Fruit fly (Drosophila melanogaster) whole organism, prepupa: ENCODE measurements around the gene Argp.

Source experiments
- CG10631 ChIP-seq: fragments of 200-800 bp; sonication (Bioruptor generic); optimal IDR thresholded peaks from 2 replicates; lab custom pipeline; 2016; ENCODE audit warnings: missing biosample characterization, missing genetic modification characterization
- CG10669 ChIP-seq: fragments of 200-800 bp; sonication (Bioruptor generic); optimal IDR thresholded peaks from 3 replicates; lab custom pipeline; 2018; ENCODE audit warnings: missing biosample characterization, mild to moderate bottlenecking, missing genetic modification characterization, moderate library complexity
- CG11294 ChIP-seq: fragments of 200-800 bp; sonication (Bioruptor generic); IDR thresholded peaks from 2 replicates; pipeline ENCODE4 v1.3.6; 2022; ENCODE audit warnings: missing biosample characterization, missing genetic modification characterization
- CG15336 ChIP-seq: fragments of 200-800 bp; sonication (Bioruptor generic); IDR thresholded peaks from 2 replicates; pipeline ENCODE4 v1.3.6; 2022; ENCODE audit warnings: missing biosample characterization, missing genetic modification characterization
- CG1621 ChIP-seq: fragments of 200-800 bp; sonication (Bioruptor generic); optimal IDR thresholded peaks from 3 replicates; lab custom pipeline; 2018; ENCODE audit warnings: missing biosample characterization, mild to moderate bottlenecking, missing genetic modification characterization
- CG16779 ChIP-seq: fragments of 200-800 bp; sonication (Bioruptor generic); optimal IDR thresholded peaks from 3 replicates; lab custom pipeline; 2017; ENCODE audit warnings: missing biosample characterization, mild to moderate bottlenecking, missing genetic modification characterization
- CG3032 ChIP-seq: fragments of 200-800 bp; optimal IDR thresholded peaks from 2 replicates; lab custom pipeline; 2019; ENCODE audit warnings: missing biosample characterization, mild to moderate bottlenecking, missing genetic modification characterization, moderate library complexity
- CG31627 ChIP-seq: fragments of 200-800 bp; sonication (Bioruptor generic); optimal IDR thresholded peaks from 3 replicates; lab custom pipeline; 2016; ENCODE audit warnings: missing biosample characterization, missing genetic modification characterization
- CG32006 ChIP-seq: fragments of 200-800 bp; sonication (Bioruptor generic); optimal IDR thresholded peaks from 3 replicates; lab custom pipeline; 2017; ENCODE audit warnings: missing biosample characterization, mild to moderate bottlenecking, missing genetic modification characterization
- CG34406 ChIP-seq: fragments of 200-800 bp; sonication (Bioruptor generic); optimal IDR thresholded peaks from 3 replicates; lab custom pipeline; 2016; ENCODE audit warnings: missing biosample characterization, missing genetic modification characterization
- CG3919 ChIP-seq: fragments of 200-800 bp; sonication (Bioruptor generic); optimal IDR thresholded peaks from 3 replicates; lab custom pipeline; 2016; ENCODE audit warnings: missing biosample characterization, missing genetic modification characterization
- CG6163 ChIP-seq: fragments of 200-800 bp; sonication (Bioruptor generic); IDR thresholded peaks from 3 replicates; pipeline ENCODE4 v1.3.6; 2022; ENCODE audit warnings: missing biosample characterization, missing genetic modification characterization
- CG6792 ChIP-seq: fragments of 200-800 bp; sonication (Bioruptor generic); optimal IDR thresholded peaks from 3 replicates; lab custom pipeline; 2016; ENCODE audit warnings: missing biosample characterization, missing genetic modification characterization
- CG6808 ChIP-seq: fragments of 200-800 bp; sonication (Bioruptor generic); optimal IDR thresholded peaks from 3 replicates; lab custom pipeline; 2017; ENCODE audit warnings: missing biosample characterization, missing genetic modification characterization, mild to moderate bottlenecking, moderate library complexity, missing genetic modification reagents
- CG6854 ChIP-seq: fragments of 200-800 bp; sonication (Bioruptor generic); optimal IDR thresholded peaks from 2 replicates; lab custom pipeline; 2017; ENCODE audit warnings: missing biosample characterization, mild to moderate bottlenecking, missing genetic modification characterization
- CG7368 ChIP-seq: fragments of 200-800 bp; sonication (Bioruptor generic); optimal IDR thresholded peaks from 3 replicates; lab custom pipeline; 2016; ENCODE audit warnings: missing biosample characterization, missing genetic modification characterization
- CG8119 ChIP-seq: fragments of 200-800 bp; sonication (Bioruptor generic); IDR thresholded peaks from 3 replicates; pipeline ENCODE4 v1.3.6; 2022; ENCODE audit warnings: missing biosample characterization, missing genetic modification characterization
- CG8319 ChIP-seq: fragments of 200-800 bp; sonication (Bioruptor generic); optimal IDR thresholded peaks from 3 replicates; lab custom pipeline; 2016; ENCODE audit warnings: missing biosample characterization, missing genetic modification characterization
- CG8632 ChIP-seq: fragments of 200-800 bp; sonication (Bioruptor generic); optimal IDR thresholded peaks from 3 replicates; lab custom pipeline; 2016; ENCODE audit warnings: missing biosample characterization, missing genetic modification characterization
- CG9139 ChIP-seq: fragments of 200-800 bp; sonication (Bioruptor generic); optimal IDR thresholded peaks from 3 replicates; lab custom pipeline; 2017; ENCODE audit warnings: missing biosample characterization, mild to moderate bottlenecking, missing genetic modification characterization
- Eip75B ChIP-seq: fragments of 200-800 bp; sonication (Bioruptor generic); optimal IDR thresholded peaks from 3 replicates; lab custom pipeline; 2016; ENCODE audit warnings: missing biosample characterization, missing genetic modification characterization
- Eip93F ChIP-seq: fragments of 200-800 bp; sonication (Bioruptor generic); optimal IDR thresholded peaks from 2 replicates; lab custom pipeline; 2016; ENCODE audit warnings: missing biosample characterization, mild to moderate bottlenecking, missing genetic modification characterization
- Ets21C ChIP-seq: fragments of 200-800 bp; sonication (Bioruptor generic); optimal IDR thresholded peaks from 3 replicates; lab custom pipeline; 2016; ENCODE audit warnings: missing biosample characterization, missing genetic modification characterization
- Ets96B ChIP-seq: fragments of 200-800 bp; optimal IDR thresholded peaks from 2 replicates; lab custom pipeline; 2019; ENCODE audit warnings: missing biosample characterization, mild to moderate bottlenecking, missing genetic modification characterization, moderate library complexity
- Gug ChIP-seq: fragments of 200-800 bp; sonication (Bioruptor generic); IDR thresholded peaks from 2 replicates; pipeline ENCODE4 v1.3.6; 2022; ENCODE audit warnings: missing biosample characterization, missing genetic modification characterization
- Hr38 ChIP-seq: sonication (Bioruptor generic); optimal IDR thresholded peaks from 2 replicates; lab custom pipeline; 2016; ENCODE audit warnings: missing biosample characterization, missing genetic modification characterization
- Hr39 ChIP-seq: fragments of 200-800 bp; sonication (Bioruptor generic); optimal IDR thresholded peaks from 2 replicates; lab custom pipeline; 2016; ENCODE audit warnings: missing biosample characterization, missing genetic modification characterization
- Lpt ChIP-seq: fragments of 200-800 bp; sonication (Bioruptor generic); optimal IDR thresholded peaks from 3 replicates; lab custom pipeline; 2016; ENCODE audit warnings: missing biosample characterization, missing genetic modification characterization
- Met ChIP-seq: fragments of 200-800 bp; sonication (Bioruptor generic); optimal IDR thresholded peaks from 3 replicates; lab custom pipeline; 2016; ENCODE audit warnings: missing biosample characterization, missing genetic modification characterization
- Smox ChIP-seq: fragments of 200-800 bp; sonication (Bioruptor generic); optimal IDR thresholded peaks from 3 replicates; lab custom pipeline; 2016; ENCODE audit warnings: missing biosample characterization, missing genetic modification characterization
- Sox14 ChIP-seq: fragments of 200-800 bp; sonication (Bioruptor generic); optimal IDR thresholded peaks from 3 replicates; lab custom pipeline; 2016; ENCODE audit warnings: missing biosample characterization, missing genetic modification characterization
- acj6 ChIP-seq: fragments of 200-800 bp; sonication (Bioruptor generic); optimal IDR thresholded peaks from 3 replicates; lab custom pipeline; 2016; ENCODE audit warnings: missing biosample characterization, missing genetic modification characterization
- cyc ChIP-seq: fragments of 200-800 bp; sonication (Bioruptor generic); optimal IDR thresholded peaks from 3 replicates; lab custom pipeline; 2016; ENCODE audit warnings: missing biosample characterization, missing genetic modification characterization
- dac ChIP-seq: fragments of 200-800 bp; sonication (Bioruptor generic); optimal IDR thresholded peaks from 2 replicates; lab custom pipeline; 2017; ENCODE audit warnings: missing biosample characterization, mild to moderate bottlenecking, missing genetic modification characterization
- dsx ChIP-seq: fragments of 200-800 bp; optimal IDR thresholded peaks from 3 replicates; lab custom pipeline; 2019; ENCODE audit warnings: missing biosample characterization, mild to moderate bottlenecking, missing genetic modification characterization, moderate library complexity; ENCODE audit not compliant: poor library complexity, severe bottlenecking
- esn ChIP-seq: fragments of 200-800 bp; sonication (Bioruptor generic); optimal IDR thresholded peaks from 2 replicates; lab custom pipeline; 2016; ENCODE audit warnings: missing biosample characterization, mild to moderate bottlenecking, missing genetic modification characterization, moderate library complexity
- fd59A ChIP-seq: fragments of 200-800 bp; sonication (Bioruptor generic); optimal IDR thresholded peaks from 2 replicates; lab custom pipeline; 2017; ENCODE audit warnings: missing biosample characterization, mild to moderate bottlenecking, missing genetic modification characterization, missing genetic modification reagents
- fd85E ChIP-seq: fragments of 200-800 bp; sonication (Bioruptor generic); optimal IDR thresholded peaks from 3 replicates; lab custom pipeline; 2016; ENCODE audit warnings: missing biosample characterization, missing genetic modification characterization
- lz ChIP-seq: fragments of 200-800 bp; sonication (Bioruptor generic); optimal IDR thresholded peaks from 3 replicates; lab custom pipeline; 2016; ENCODE audit warnings: missing biosample characterization, missing genetic modification characterization
- net ChIP-seq: fragments of 200-800 bp; sonication (Bioruptor generic); optimal IDR thresholded peaks from 3 replicates; lab custom pipeline; 2016; ENCODE audit warnings: missing biosample characterization, missing genetic modification characterization
- pdm3 ChIP-seq: fragments of 200-800 bp; sonication (Bioruptor generic); optimal IDR thresholded peaks from 3 replicates; lab custom pipeline; 2016; ENCODE audit warnings: missing biosample characterization, missing genetic modification characterization
- salr ChIP-seq, 2 experiments: fragments of 200-800 bp; sonication (Bioruptor generic); optimal IDR thresholded peaks; 3 replicates each; lab custom pipeline; 2016 to 2018; ENCODE audit warnings: missing biosample characterization in 2 of 2, missing genetic modification characterization in 2 of 2, mild to moderate bottlenecking in 1 of 2
- spab ChIP-seq: fragments of 200-800 bp; sonication (Bioruptor generic); optimal IDR thresholded peaks from 2 replicates; lab custom pipeline; 2017; ENCODE audit warnings: missing biosample characterization, mild to moderate bottlenecking, missing genetic modification characterization, missing genetic modification reagents
- ss ChIP-seq, 2 experiments: fragments of 200-800 bp; sonication (Bioruptor generic); optimal IDR thresholded peaks; 2 replicates in 1 of 2; 3 replicates in 1 of 2; lab custom pipeline; 2017 to 2018; ENCODE audit warnings: mild to moderate bottlenecking in 2 of 2, missing biosample characterization in 2 of 2, missing genetic modification characterization in 2 of 2, moderate library complexity in 1 of 2
- topi ChIP-seq: fragments of 200-800 bp; sonication (Bioruptor generic); optimal IDR thresholded peaks from 3 replicates; lab custom pipeline; 2016; ENCODE audit warnings: missing biosample characterization, missing genetic modification characterization
- vri ChIP-seq: fragments of 200-800 bp; sonication (Bioruptor generic); optimal IDR thresholded peaks from 3 replicates; lab custom pipeline; 2016; ENCODE audit warnings: missing biosample characterization, mild to moderate bottlenecking, missing genetic modification characterization

Gene Argp

DNA sequence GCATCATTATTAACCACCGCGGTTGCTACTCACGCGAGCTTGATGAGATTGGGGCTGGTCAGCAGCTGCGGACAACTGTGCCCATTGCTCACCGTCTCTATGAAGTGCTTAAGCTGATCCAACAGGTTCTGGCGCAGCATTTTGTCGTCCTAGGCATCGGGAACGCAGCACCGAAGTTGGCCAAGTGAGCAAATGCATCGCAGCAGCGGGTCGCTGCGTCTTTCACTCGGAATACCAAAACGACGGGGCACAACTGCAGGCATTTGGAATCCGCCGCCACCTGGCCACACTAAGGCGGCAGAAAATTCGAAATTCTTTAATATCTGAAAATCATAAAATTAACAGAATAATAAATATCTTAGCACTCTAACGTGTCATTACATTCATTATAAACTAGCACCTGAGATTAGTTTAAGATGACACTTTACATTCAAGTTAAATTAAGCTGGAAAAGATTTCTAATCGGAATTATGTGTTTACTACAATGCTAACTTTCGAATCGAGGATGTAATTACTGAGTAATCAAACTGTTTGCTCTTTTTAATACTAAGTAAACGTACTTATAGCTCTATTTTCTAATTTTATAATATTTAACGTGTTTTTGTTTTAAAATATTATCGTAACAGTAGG is 26.6 kb downstream of the Argp start (continued):
- TF ChIP-seq topi (GFP tag; lab: Kevin White, UChicago) (no peak), dsx (GFP tag; lab: Kevin White, UChicago) (peak; percentile 25), Smox (no peak)

DNA sequence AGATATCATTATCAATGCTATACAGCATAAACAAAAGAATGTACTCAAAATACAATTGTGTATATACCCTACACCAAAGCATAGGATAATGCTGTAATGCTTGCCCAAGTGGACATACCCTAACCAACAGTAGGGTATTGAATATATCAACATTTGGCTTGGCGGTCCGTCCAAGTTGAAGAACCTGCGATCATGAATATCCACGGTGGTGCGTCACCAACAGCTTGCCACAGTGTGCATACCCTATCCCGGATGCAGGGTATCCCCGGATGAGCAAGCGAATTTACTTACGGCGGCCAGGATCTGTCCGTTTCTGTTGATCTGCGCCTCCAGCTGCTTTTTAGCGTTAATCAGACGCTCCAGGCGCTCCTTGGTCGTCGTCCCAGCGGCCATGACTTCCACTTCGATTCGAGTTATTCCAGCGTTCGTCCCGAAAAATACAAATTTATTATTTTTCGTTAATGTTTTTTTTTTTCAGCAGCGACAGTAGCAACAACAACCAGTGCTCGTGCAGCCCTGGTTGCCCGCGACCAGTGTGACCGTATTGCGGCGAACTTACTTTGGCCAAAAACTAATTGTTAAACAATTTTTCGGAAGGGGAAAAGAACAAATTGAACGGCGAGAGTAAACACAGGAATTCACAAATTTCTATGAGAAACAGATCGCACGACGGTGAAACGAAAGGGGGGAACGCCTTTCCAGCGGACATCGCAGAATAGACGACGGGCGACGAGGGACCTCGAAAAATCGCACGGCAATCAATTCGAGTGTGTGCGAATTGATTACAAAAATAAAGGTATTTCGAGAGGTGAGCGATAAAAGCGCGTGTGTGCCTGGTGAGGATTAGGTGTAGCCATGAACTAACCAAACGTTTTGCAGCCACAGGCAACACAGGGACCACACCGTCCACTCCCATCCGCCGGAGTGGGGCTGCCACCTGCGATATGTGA is 33.3 kb downstream of the Argp start, which contains the start of the genes Lkb1 and CG9588:
Gene Lkb1 (plus strand): TSS at position 413 of the 950 bp plus-strand sequence.
Gene CG9588 (minus strand): TSS at position 545 of the 950 bp plus-strand sequence.
- peak; percentile 68 for TF ChIP-seq CG8319 (GFP tag; lab: Kevin White, UChicago)
- TF ChIP-seq CG6854 (GFP tag; lab: Kevin White, UChicago) = peak; percentile 6
- peak; percentile 85 for TF ChIP-seq Hr39 (GFP tag; lab: Kevin White, UChicago)
- peak; percentile 82 for TF ChIP-seq CG3919 (GFP tag; lab: Kevin White, UChicago)
- peak; percentile 30 for TF ChIP-seq Lpt (GFP tag; lab: Kevin White, UChicago)
- TF ChIP-seq CG1621 (tag; lab: Kevin White, UChicago) = peak; percentile 85
- no peak for TF ChIP-seq vri (GFP tag; lab: Kevin White, UChicago)
- peak; percentile 76 for TF ChIP-seq CG7368 (GFP tag; lab: Kevin White, UChicago)
- TF ChIP-seq salr (GFP tag; optimal IDR thresholded peaks at IDR 0.05; lab: Kevin White, UChicago) = peak in 1 of 2 experiments; percentile 39
- no peak for TF ChIP-seq CG10631 (GFP tag; lab: Kevin White, UChicago)
- peak; percentile 63 for TF ChIP-seq Ets21C (GFP tag; lab: Kevin White, UChicago)
- TF ChIP-seq CG10669 (GFP tag; lab: Kevin White, UChicago) = peak; percentile 73
- TF ChIP-seq CG32006 (GFP tag; lab: Kevin White, UChicago) = peak; percentile 81
- peak; percentile 79 for TF ChIP-seq pdm3
- TF ChIP-seq Hr38 = no peak
- no peak for TF ChIP-seq Smox
- peak; percentile 61 for TF ChIP-seq CG34406 (GFP tag; lab: Kevin White, UChicago)
- TF ChIP-seq CG16779 (tag; lab: Kevin White, UChicago) = no peak
- TF ChIP-seq CG11294 = peak; percentile 79
- TF ChIP-seq acj6 = peak; percentile 69
- peak; percentile 61 for TF ChIP-seq CG8632 (GFP tag; lab: Kevin White, UChicago)
- TF ChIP-seq CG15336 (GFP tag; lab: Robert Waterston, UW) = peak; percentile 77
- peak; percentile 40 for TF ChIP-seq Ets96B (tag; lab: Kevin White, UChicago)
- TF ChIP-seq ss (GFP tag; optimal IDR thresholded peaks at IDR 0.05; lab: Kevin White, UChicago) = peak; percentile 19 to 51
- TF ChIP-seq dsx (GFP tag; lab: Kevin White, UChicago) = no peak
- TF ChIP-seq fd85E (GFP tag; lab: Kevin White, UChicago) = no peak
- peak; percentile 63 for TF ChIP-seq dac (GFP tag; lab: Kevin White, UChicago)
- TF ChIP-seq Met (GFP tag; lab: Kevin White, UChicago) = no peak
- TF ChIP-seq Gug = peak; percentile 80
- TF ChIP-seq esn = peak; percentile 83
- TF ChIP-seq CG8119 (GFP tag; lab: Robert Waterston, UW) = peak; percentile 75
- TF ChIP-seq CG3032 (tag; lab: Kevin White, UChicago) = peak; percentile 59
- peak; percentile 69 for TF ChIP-seq net (GFP tag; lab: Kevin White, UChicago)
- peak; percentile 92 for TF ChIP-seq CG6163 (GFP tag; lab: Robert Waterston, UW)
- TF ChIP-seq topi (GFP tag; lab: Kevin White, UChicago) = peak; percentile 78
- TF ChIP-seq Eip93F = no peak
- peak; percentile 85 for TF ChIP-seq CG31627 (GFP tag; lab: Kevin White, UChicago)
- peak; percentile 68 for TF ChIP-seq CG6792
- peak; percentile 77 for TF ChIP-seq cyc
- peak; percentile 41 for TF ChIP-seq CG6808 (GFP tag; lab: Kevin White, UChicago)
- TF ChIP-seq lz (GFP tag; lab: Kevin White, UChicago) = peak; percentile 79
- peak; percentile 81 for TF ChIP-seq Eip75B (GFP tag; lab: Kevin White, UChicago)
- TF ChIP-seq spab = peak; percentile 60
- TF ChIP-seq fd59A (GFP tag; lab: Kevin White, UChicago) = peak; percentile 55
- peak; percentile 78 for TF ChIP-seq Sox14 (GFP tag; lab: Kevin White, UChicago)
- no peak for TF ChIP-seq CG9139 (GFP tag; lab: Kevin White, UChicago)
